Worm (Caenorhabditis elegans) whole organism, L4 larva: ENCODE data around the gene str-205.

Source experiments
- Y48G9A.11 ChIP-seq: fragments of 200-800 bp; sonication (Bioruptor generic); IDR thresholded peaks from 2 replicates; pipeline ENCODE4 v1.3.6; 2022; ENCODE audit warnings: missing genetic modification reagents, missing genetic modification characterization, missing compliant biosample characterization
- ZK546.5 ChIP-seq, 2 experiments: sonication (generic microtip); optimal IDR thresholded peaks; 2 replicates each; lab custom pipeline; 2017; ENCODE audit warnings: missing biosample characterization in 2 of 2, missing genetic modification characterization in 2 of 2
- aha-1 ChIP-seq: fragments of 150-350 bp; peaks from one replicate; lab custom pipeline; 2014; ENCODE audit warnings: missing biosample characterization, missing genetic modification characterization
- ceh-62 ChIP-seq: sonication (generic microtip); optimal IDR thresholded peaks from 2 replicates; lab custom pipeline; 2017; ENCODE audit warnings: missing biosample characterization, missing genetic modification characterization
- fos-1 ChIP-seq: fragments of 150-350 bp; optimal IDR thresholded peaks from 2 replicates; lab custom pipeline; 2014; ENCODE audit warnings: missing biosample characterization, missing genetic modification characterization
- jun-1 ChIP-seq: fragments of 150-350 bp; optimal IDR thresholded peaks from 2 replicates; lab custom pipeline; 2014; ENCODE audit warnings: missing biosample characterization, missing genetic modification reagents, missing genetic modification characterization
- lin-13 ChIP-seq: fragments of 150-350 bp; optimal IDR thresholded peaks from 2 replicates; lab custom pipeline; 2014; ENCODE audit warnings: missing biosample characterization, missing genetic modification reagents, missing genetic modification characterization
- mdl-1 ChIP-seq, 2 experiments: fragments of 150-350 bp in 1 of 2; sonication (generic microtip) in 1 of 2; optimal IDR thresholded peaks; 2 replicates each; lab custom pipeline; 2014 to 2017; ENCODE audit warnings: missing biosample characterization in 2 of 2, missing genetic modification characterization in 2 of 2
- nhr-48 ChIP-seq: sonication (generic microtip); optimal IDR thresholded peaks from 2 replicates; lab custom pipeline; 2016; ENCODE audit warnings: mild to moderate bottlenecking, missing genetic modification characterization, missing compliant biosample characterization
- nhr-76 ChIP-seq: fragments of 150-350 bp; optimal IDR thresholded peaks from 2 replicates; lab custom pipeline; 2014; ENCODE audit warnings: missing biosample characterization, missing genetic modification characterization
- zfp-2 ChIP-seq: sonication (generic microtip); optimal IDR thresholded peaks from 2 replicates; lab custom pipeline; 2016; ENCODE audit warnings: mild to moderate bottlenecking, missing genetic modification characterization, missing compliant biosample characterization

DNA sequence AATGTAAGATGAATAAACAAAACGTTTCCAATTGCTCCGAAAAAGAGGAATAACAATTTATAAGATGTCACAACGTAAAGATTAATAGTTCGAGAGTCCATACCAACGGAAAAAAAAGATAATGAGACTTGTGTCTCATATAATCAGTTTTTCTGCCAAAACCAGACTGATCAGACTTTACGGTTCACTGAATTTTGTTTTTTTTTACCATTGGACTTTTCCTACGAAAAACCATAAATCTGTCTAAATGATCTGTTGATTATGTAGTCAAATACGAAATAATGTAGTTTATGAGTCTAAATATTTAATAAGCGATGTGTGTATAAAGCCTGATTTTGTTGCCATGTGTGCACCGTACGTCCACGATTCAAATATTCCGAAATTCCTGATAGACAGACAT lies 49.3 kb upstream of the str-205 start, which contains the start of gene srsx-11:
- TF ChIP-seq fos-1 (tag; lab: Kevin White, UChicago) (no peak), aha-1 (tag; lab: Kevin White, UChicago) (no peak), zfp-2 (tag; lab: Kevin White, UChicago) (no peak), ceh-62 (no peak), lin-13 (no peak), nhr-48 (no peak), jun-1 (no peak), nhr-76 (tag; lab: Kevin White, UChicago) (no peak), mdl-1 (tag; optimal IDR thresholded peaks at IDR 0.05; lab: Kevin White, UChicago) (no peak), Y48G9A.11 (GFP tag; lab: Robert Waterston, UW) (no peak), ZK546.5 (tag; optimal IDR thresholded peaks at IDR 0.05; lab: Kevin White, UChicago) (no peak)
